Worm (Caenorhabditis elegans) whole organism, L3 larva: ENCODE data around the gene M151.2.

Experiments used
- ZK546.5 ChIP-seq: sonication (generic microtip); optimal IDR thresholded peaks from 2 replicates; lab custom pipeline; 2017; ENCODE audit warnings: missing biosample characterization, missing genetic modification characterization
- ama-1 ChIP-seq: fragments of 150-350 bp; optimal IDR thresholded peaks from 2 replicates; lab custom pipeline; 2018
- ceh-16 ChIP-seq: sonication (generic microtip); optimal IDR thresholded peaks from 2 replicates; lab custom pipeline; 2017; ENCODE audit warnings: missing biosample characterization, missing genetic modification characterization
- ceh-28 ChIP-seq: fragments of 150-350 bp; optimal IDR thresholded peaks from 2 replicates; lab custom pipeline; 2014; ENCODE audit warnings: missing biosample characterization, missing genetic modification reagents, missing genetic modification characterization
- ceh-9 ChIP-seq: sonication (generic microtip); optimal IDR thresholded peaks from 2 replicates; lab custom pipeline; 2018; ENCODE audit warnings: missing biosample characterization, missing genetic modification characterization
- daf-12 ChIP-seq: fragments of 150-350 bp; optimal IDR thresholded peaks from 2 replicates; lab custom pipeline; 2014; ENCODE audit warnings: missing biosample characterization, missing genetic modification reagents, missing genetic modification characterization
- egl-27 ChIP-seq: sonication (generic microtip); optimal IDR thresholded peaks from 4 replicates; lab custom pipeline; 2017; ENCODE audit warnings: missing biosample characterization, missing genetic modification reagents, missing genetic modification characterization
- egl-5 ChIP-seq: fragments of 150-350 bp; optimal IDR thresholded peaks from 2 replicates; lab custom pipeline; 2017; ENCODE audit warnings: missing biosample characterization, missing genetic modification reagents, missing genetic modification characterization, inconsistent platforms
- elt-1 ChIP-seq: fragments of 150-350 bp; optimal IDR thresholded peaks from 2 replicates; lab custom pipeline; 2014; ENCODE audit warnings: missing biosample characterization, missing genetic modification characterization
- elt-2 ChIP-seq: sonication (generic microtip); optimal IDR thresholded peaks from 2 replicates; lab custom pipeline; 2016; ENCODE audit warnings: missing genetic modification reagents, mild to moderate bottlenecking, missing genetic modification characterization, missing compliant biosample characterization
- eor-1 ChIP-seq, 2 experiments: fragments of 150-350 bp; optimal IDR thresholded peaks; 2 replicates each; lab custom pipeline; 2014 to 2018; ENCODE audit warnings: missing biosample characterization in 2 of 2, missing genetic modification characterization in 2 of 2
- fkh-10 ChIP-seq: sonication (generic microtip); optimal IDR thresholded peaks from 2 replicates; lab custom pipeline; 2017; ENCODE audit warnings: missing biosample characterization, missing genetic modification reagents, missing genetic modification characterization
- fkh-2 ChIP-seq: fragments of 150-350 bp; optimal IDR thresholded peaks from 2 replicates; lab custom pipeline; 2014; ENCODE audit warnings: missing biosample characterization, missing genetic modification reagents, missing genetic modification characterization
- fos-1 ChIP-seq: fragments of 150-350 bp; optimal IDR thresholded peaks from 2 replicates; lab custom pipeline; 2014; ENCODE audit warnings: missing biosample characterization, missing genetic modification characterization
- hmg-11 ChIP-seq: sonication (generic microtip); optimal IDR thresholded peaks from 2 replicates; lab custom pipeline; 2016; ENCODE audit warnings: missing genetic modification characterization, missing compliant biosample characterization
- lin-15B ChIP-seq: fragments of 150-350 bp; optimal IDR thresholded peaks from 2 replicates; lab custom pipeline; 2014; ENCODE audit warnings: missing biosample characterization, missing genetic modification characterization
- lin-39 ChIP-seq: fragments of 150-350 bp; optimal IDR thresholded peaks from 2 replicates; lab custom pipeline; 2018; ENCODE audit warnings: missing biosample characterization, missing genetic modification reagents, missing genetic modification characterization
- lsy-12 ChIP-seq: sonication (generic microtip); optimal IDR thresholded peaks from 2 replicates; lab custom pipeline; 2016; ENCODE audit warnings: mild to moderate bottlenecking, missing genetic modification characterization, missing compliant biosample characterization
- mdl-1 ChIP-seq: fragments of 150-350 bp; optimal IDR thresholded peaks from 2 replicates; lab custom pipeline; 2014; ENCODE audit warnings: missing biosample characterization, missing genetic modification characterization
- mml-1 ChIP-seq: fragments of 150-350 bp; sonication (generic microtip); optimal IDR thresholded peaks from 3 replicates; lab custom pipeline; 2014; ENCODE audit warnings: missing biosample characterization, missing genetic modification characterization
- nfya-1 ChIP-seq: sonication (generic microtip); optimal IDR thresholded peaks from 2 replicates; lab custom pipeline; 2017; ENCODE audit warnings: missing genetic modification characterization, mild to moderate bottlenecking, missing compliant biosample characterization, antibody characterized with exemption, moderate library complexity; ENCODE audit not compliant: insufficient read depth
- nhr-11 ChIP-seq: fragments of 150-350 bp; optimal IDR thresholded peaks from 2 replicates; lab custom pipeline; 2014; ENCODE audit warnings: missing biosample characterization, missing genetic modification characterization
- nhr-12 ChIP-seq: fragments of 150-350 bp; optimal IDR thresholded peaks from 2 replicates; lab custom pipeline; 2014; ENCODE audit warnings: missing biosample characterization, missing genetic modification characterization
- nhr-23 ChIP-seq: fragments of 150-350 bp; optimal IDR thresholded peaks from 2 replicates; lab custom pipeline; 2014; ENCODE audit warnings: missing biosample characterization, missing genetic modification reagents, missing genetic modification characterization
- nhr-28 ChIP-seq: fragments of 150-350 bp; optimal IDR thresholded peaks from 2 replicates; lab custom pipeline; 2014; ENCODE audit warnings: missing biosample characterization, missing genetic modification characterization
- nhr-43 ChIP-seq: sonication (generic microtip); optimal IDR thresholded peaks from 2 replicates; lab custom pipeline; 2016; ENCODE audit warnings: mild to moderate bottlenecking, missing genetic modification characterization, missing compliant biosample characterization; ENCODE audit not compliant: poor library complexity, severe bottlenecking
- nhr-67 ChIP-seq: fragments of 150-350 bp; optimal IDR thresholded peaks from 2 replicates; lab custom pipeline; 2014; ENCODE audit warnings: missing biosample characterization, missing genetic modification characterization
- nhr-76 ChIP-seq: fragments of 150-350 bp; sonication (generic microtip); optimal IDR thresholded peaks from 5 replicates; lab custom pipeline; 2014; ENCODE audit warnings: missing biosample characterization, missing genetic modification characterization
- pha-4 ChIP-seq: fragments of 150-350 bp; optimal IDR thresholded peaks from 2 replicates; lab custom pipeline; 2014; ENCODE audit warnings: missing biosample characterization, missing genetic modification reagents, missing genetic modification characterization
- pqm-1 ChIP-seq: fragments of 150-350 bp; optimal IDR thresholded peaks from 2 replicates; lab custom pipeline; 2017; ENCODE audit warnings: missing biosample characterization, missing genetic modification characterization, inconsistent platforms
- sea-2 ChIP-seq: fragments of 150-350 bp; sonication (generic microtip); optimal IDR thresholded peaks from 4 replicates; lab custom pipeline; 2014; ENCODE audit warnings: missing biosample characterization, missing genetic modification reagents, missing genetic modification characterization
- tbx-2 ChIP-seq: sonication (generic microtip); optimal IDR thresholded peaks from 2 replicates; lab custom pipeline; 2016; ENCODE audit warnings: mild to moderate bottlenecking, missing genetic modification characterization, missing compliant biosample characterization
- zag-1 ChIP-seq: fragments of 150-350 bp; optimal IDR thresholded peaks from 2 replicates; lab custom pipeline; 2014; ENCODE audit warnings: missing biosample characterization, missing genetic modification characterization
- ztf-11 ChIP-seq: fragments of 150-350 bp; optimal IDR thresholded peaks from 2 replicates; lab custom pipeline; 2014; ENCODE audit warnings: missing biosample characterization, missing genetic modification characterization
- ztf-4 ChIP-seq: fragments of 150-350 bp; optimal IDR thresholded peaks from 2 replicates; lab custom pipeline; 2014; ENCODE audit warnings: missing biosample characterization, missing genetic modification characterization

The M151.2 gene

DNA sequence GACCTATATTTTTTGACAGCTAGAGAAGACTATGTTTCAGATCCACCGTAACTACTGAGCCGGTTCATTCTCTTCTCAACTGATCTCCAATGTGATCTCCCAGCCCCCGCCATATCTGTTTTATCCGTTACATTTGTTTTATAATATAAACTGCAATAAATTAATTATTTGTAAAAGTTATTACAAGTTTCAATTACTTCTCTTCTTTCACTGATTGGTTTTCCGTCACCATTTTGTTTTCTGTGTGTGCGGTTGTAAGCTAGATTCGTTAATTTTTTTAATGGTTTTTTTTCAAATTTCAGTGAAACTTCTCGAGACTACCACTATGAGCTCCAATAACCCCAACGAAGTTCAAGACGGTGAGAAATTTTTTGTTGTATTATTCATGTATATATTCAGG, at the start of gene M151.2:
Gene M151.2, plus strand, starts transcription at position 301 of the 400 bp plus-strand sequence.
- TF ChIP-seq ztf-4 (no peak), egl-27 (tag; lab: Kevin White, UChicago) (no peak), ceh-28 (tag; lab: Kevin White, UChicago) (no peak), pha-4 (tag; lab: Kevin White, UChicago) (no peak), elt-1 (tag; lab: Kevin White, UChicago) (no peak), nfya-1 (tag; lab: Kevin White, UChicago) (no peak), nhr-23 (tag; lab: Kevin White, UChicago) (no peak), lin-39 (tag; lab: Kevin White, UChicago) (no peak), nhr-67 (tag; lab: Kevin White, UChicago) (no peak), ceh-16 (tag; lab: Kevin White, UChicago) (no peak)

DNA sequence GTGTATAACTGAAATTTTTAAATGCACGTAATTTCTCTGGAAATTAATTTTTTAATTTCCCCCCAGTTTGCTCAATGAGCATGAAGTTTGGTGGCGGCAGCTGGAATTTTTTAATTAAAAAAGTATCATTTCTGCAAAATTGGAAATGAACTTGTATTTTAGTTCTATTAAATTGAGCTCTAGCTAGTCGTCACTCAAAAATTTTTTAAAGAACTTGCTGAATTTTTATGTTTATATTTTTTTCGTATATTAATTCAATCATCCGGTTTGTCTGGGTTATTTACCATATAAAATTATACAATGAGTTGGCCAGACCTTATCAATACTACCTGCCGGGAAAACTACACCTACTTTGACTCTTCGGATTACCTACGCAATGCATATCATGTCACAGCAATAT, 49.2 kb upstream of the M151.2 start, which contains the start of gene srh-59:
Gene srh-59, plus strand, starts transcription at position 301 of the 400 bp plus-strand sequence.
- TF ChIP-seq sea-2 (GFP tag; lab: Kevin White, UChicago) (no peak), elt-1 (tag; lab: Kevin White, UChicago) (no peak), lsy-12 (no peak), elt-2 (tag; lab: Kevin White, UChicago) (no peak), ZK546.5 (tag; lab: Kevin White, UChicago) (no peak), ztf-11 (tag; lab: Kevin White, UChicago) (no peak), ceh-28 (tag; lab: Kevin White, UChicago) (no peak)

DNA sequence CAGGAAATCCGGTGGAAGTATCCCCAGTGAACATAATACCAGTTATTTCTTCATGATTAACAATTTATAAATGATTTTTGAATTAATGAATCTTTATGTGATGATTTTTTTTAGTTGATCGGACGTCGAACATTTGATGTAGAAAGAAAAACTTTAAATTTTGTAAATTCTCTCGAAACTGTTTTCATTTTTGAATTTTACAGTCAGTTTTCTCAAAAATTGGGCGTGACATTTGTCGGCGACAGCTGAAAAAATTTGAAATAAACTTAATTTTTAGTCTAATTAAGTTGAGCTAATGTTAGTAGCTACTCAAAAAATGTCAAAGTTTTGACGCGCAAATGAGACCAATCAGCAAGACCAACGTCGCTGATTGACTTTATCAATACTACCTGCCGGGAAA, 47.5 kb upstream of the M151.2 start, which contains the start of gene srh-60:
Gene srh-60, plus strand, starts transcription at position 301 of the 400 bp plus-strand sequence.
- no peak for TF ChIP-seq lin-15B (tag; lab: Kevin White, UChicago)
- TF ChIP-seq lsy-12, result no peak
- no peak for TF ChIP-seq nhr-11 (tag; lab: Kevin White, UChicago)
- no peak for TF ChIP-seq ceh-9 (tag; lab: Kevin White, UChicago)
- no peak for TF ChIP-seq ama-1 (lab: Kevin White, UChicago)
- no peak for TF ChIP-seq fos-1 (tag; lab: Kevin White, UChicago)
- no peak for TF ChIP-seq nhr-23 (tag; lab: Kevin White, UChicago)
- no peak for TF ChIP-seq nhr-43 (tag; lab: Kevin White, UChicago)
- TF ChIP-seq pha-4 (tag; lab: Kevin White, UChicago), result no peak
- no peak for TF ChIP-seq nfya-1 (tag; lab: Kevin White, UChicago)

DNA sequence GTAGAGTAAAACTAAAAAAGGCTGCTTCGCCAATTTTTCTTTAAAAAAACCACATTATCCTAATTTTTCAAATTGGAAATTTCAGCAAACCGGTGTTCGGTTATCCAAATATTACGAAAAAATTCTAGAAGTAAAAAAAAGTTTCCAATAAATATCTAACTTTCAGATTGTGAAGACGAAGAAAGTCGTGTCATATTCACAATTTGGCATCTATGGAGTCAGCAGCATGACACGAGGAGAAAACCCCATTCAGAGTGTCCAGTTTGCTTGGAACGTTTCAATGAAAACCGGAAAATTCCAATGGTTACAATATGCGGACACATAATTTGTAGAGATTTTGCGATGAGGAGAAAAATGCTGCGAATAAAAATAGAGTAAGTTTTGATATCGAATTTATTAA, 35.6 kb upstream of the M151.2 start, which contains the start of gene Y49F6A.12:
Gene Y49F6A.12, plus strand, starts transcription at position 301 of the 400 bp plus-strand sequence.
- no peak for TF ChIP-seq fkh-10
- no peak for TF ChIP-seq mdl-1 (tag; lab: Kevin White, UChicago)
- no peak for TF ChIP-seq nhr-28 (tag; lab: Kevin White, UChicago)
- TF ChIP-seq fkh-2 (tag; lab: Kevin White, UChicago), result no peak
- no peak for TF ChIP-seq nfya-1 (tag; lab: Kevin White, UChicago)
- no peak for TF ChIP-seq eor-1 (tag; optimal IDR thresholded peaks at IDR 0.05; lab: Kevin White, UChicago)
- no peak for TF ChIP-seq nhr-76
- TF ChIP-seq hmg-11 (tag; lab: Kevin White, UChicago), result no peak
- no peak for TF ChIP-seq ZK546.5 (tag; lab: Kevin White, UChicago)
- TF ChIP-seq elt-1 (tag; lab: Kevin White, UChicago), result no peak
- no peak for TF ChIP-seq pha-4 (tag; lab: Kevin White, UChicago)
- no peak for TF ChIP-seq ceh-28 (tag; lab: Kevin White, UChicago)
- TF ChIP-seq fos-1 (tag; lab: Kevin White, UChicago), result no peak

DNA sequence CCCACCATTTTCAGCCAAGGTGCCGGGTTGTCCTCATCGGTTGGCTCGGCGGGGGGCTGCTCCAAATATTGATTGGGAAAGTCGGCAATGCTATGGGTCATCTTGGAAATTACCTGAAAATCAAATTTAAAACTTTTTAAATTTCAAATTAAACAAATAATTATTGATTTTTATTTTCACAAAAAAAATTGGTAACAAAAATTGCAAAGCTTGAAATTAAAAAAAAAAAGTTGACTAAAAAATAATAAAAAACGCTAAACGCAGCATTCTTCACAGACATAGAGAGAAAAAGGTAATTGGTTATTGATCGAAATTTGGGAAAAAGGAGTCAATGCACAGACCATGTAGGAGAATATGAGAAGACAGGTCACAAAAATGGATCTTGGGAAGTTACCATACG, 32.2 kb upstream of the M151.2 start, which contains the start of gene Y49F6A.11:
Gene Y49F6A.11, minus strand, starts transcription at position 101 of the 400 bp plus-strand sequence.
- TF ChIP-seq sea-2 (GFP tag; lab: Kevin White, UChicago) (no peak), mml-1 (tag; lab: Kevin White, UChicago) (no peak), pha-4 (tag; lab: Kevin White, UChicago) (no peak), nhr-12 (tag; lab: Kevin White, UChicago) (no peak), egl-5 (tag; lab: Kevin White, UChicago) (no peak), lsy-12 (no peak), nhr-23 (tag; lab: Kevin White, UChicago) (no peak), nhr-76 (no peak), zag-1 (tag; lab: Kevin White, UChicago) (no peak), hmg-11 (tag; lab: Kevin White, UChicago) (no peak), pqm-1 (tag; lab: Kevin White, UChicago) (no peak), nhr-28 (tag; lab: Kevin White, UChicago) (no peak), lin-15B (tag; lab: Kevin White, UChicago) (no peak), tbx-2 (tag; lab: Kevin White, UChicago) (no peak), daf-12 (tag; lab: Kevin White, UChicago) (no peak)
